Fruit fly (Drosophila melanogaster) whole organism, prepupa: ENCODE measurements around the gene CG14362.

ENCODE experiments used
- Blimp-1 ChIP-seq: fragments of 200-800 bp; sonication (Bioruptor generic); optimal IDR thresholded peaks from 3 replicates; lab custom pipeline; 2017; ENCODE audit warnings: missing biosample characterization, missing genetic modification characterization, mild to moderate bottlenecking, moderate library complexity, missing genetic modification reagents
- CG10631 ChIP-seq: fragments of 200-800 bp; sonication (Bioruptor generic); optimal IDR thresholded peaks from 2 replicates; lab custom pipeline; 2016; ENCODE audit warnings: missing biosample characterization, missing genetic modification characterization
- CG10669 ChIP-seq: fragments of 200-800 bp; sonication (Bioruptor generic); optimal IDR thresholded peaks from 3 replicates; lab custom pipeline; 2018; ENCODE audit warnings: missing biosample characterization, mild to moderate bottlenecking, missing genetic modification characterization, moderate library complexity
- CG11762 ChIP-seq: fragments of 200-800 bp; sonication (Bioruptor generic); optimal IDR thresholded peaks from 3 replicates; lab custom pipeline; 2016; ENCODE audit warnings: missing biosample characterization, missing genetic modification characterization; ENCODE audit not compliant: insufficient read depth
- CG11902 ChIP-seq: fragments of 200-800 bp; sonication (Bioruptor generic); optimal IDR thresholded peaks from 3 replicates; lab custom pipeline; 2016; ENCODE audit warnings: missing biosample characterization, missing genetic modification characterization
- CG15336 ChIP-seq: fragments of 200-800 bp; sonication (Bioruptor generic); IDR thresholded peaks from 2 replicates; pipeline ENCODE4 v1.3.6; 2022; ENCODE audit warnings: missing biosample characterization, missing genetic modification characterization
- CG1621 ChIP-seq: fragments of 200-800 bp; sonication (Bioruptor generic); optimal IDR thresholded peaks from 3 replicates; lab custom pipeline; 2018; ENCODE audit warnings: missing biosample characterization, mild to moderate bottlenecking, missing genetic modification characterization
- CG16779 ChIP-seq: fragments of 200-800 bp; sonication (Bioruptor generic); optimal IDR thresholded peaks from 3 replicates; lab custom pipeline; 2017; ENCODE audit warnings: missing biosample characterization, mild to moderate bottlenecking, missing genetic modification characterization
- CG3032 ChIP-seq: fragments of 200-800 bp; optimal IDR thresholded peaks from 2 replicates; lab custom pipeline; 2019; ENCODE audit warnings: missing biosample characterization, mild to moderate bottlenecking, missing genetic modification characterization, moderate library complexity
- CG31627 ChIP-seq: fragments of 200-800 bp; sonication (Bioruptor generic); optimal IDR thresholded peaks from 3 replicates; lab custom pipeline; 2016; ENCODE audit warnings: missing biosample characterization, missing genetic modification characterization
- CG34406 ChIP-seq: fragments of 200-800 bp; sonication (Bioruptor generic); optimal IDR thresholded peaks from 3 replicates; lab custom pipeline; 2016; ENCODE audit warnings: missing biosample characterization, missing genetic modification characterization
- CG3919 ChIP-seq: fragments of 200-800 bp; sonication (Bioruptor generic); optimal IDR thresholded peaks from 3 replicates; lab custom pipeline; 2016; ENCODE audit warnings: missing biosample characterization, missing genetic modification characterization
- CG4318 ChIP-seq: fragments of 200-800 bp; sonication (Bioruptor generic); optimal IDR thresholded peaks from 3 replicates; lab custom pipeline; 2017; ENCODE audit warnings: missing biosample characterization, mild to moderate bottlenecking, missing genetic modification characterization
- CG6163 ChIP-seq: fragments of 200-800 bp; sonication (Bioruptor generic); IDR thresholded peaks from 3 replicates; pipeline ENCODE4 v1.3.6; 2022; ENCODE audit warnings: missing biosample characterization, missing genetic modification characterization
- CG6276 ChIP-seq: fragments of 200-800 bp; sonication (Bioruptor generic); optimal IDR thresholded peaks from 2 replicates; lab custom pipeline; 2017; ENCODE audit warnings: missing biosample characterization, mild to moderate bottlenecking, missing genetic modification characterization
- CG6792 ChIP-seq: fragments of 200-800 bp; sonication (Bioruptor generic); optimal IDR thresholded peaks from 3 replicates; lab custom pipeline; 2016; ENCODE audit warnings: missing biosample characterization, missing genetic modification characterization
- CG6808 ChIP-seq: fragments of 200-800 bp; sonication (Bioruptor generic); optimal IDR thresholded peaks from 3 replicates; lab custom pipeline; 2017; ENCODE audit warnings: missing biosample characterization, missing genetic modification characterization, mild to moderate bottlenecking, moderate library complexity, missing genetic modification reagents
- CG6854 ChIP-seq: fragments of 200-800 bp; sonication (Bioruptor generic); optimal IDR thresholded peaks from 2 replicates; lab custom pipeline; 2017; ENCODE audit warnings: missing biosample characterization, mild to moderate bottlenecking, missing genetic modification characterization
- CG7368 ChIP-seq: fragments of 200-800 bp; sonication (Bioruptor generic); optimal IDR thresholded peaks from 3 replicates; lab custom pipeline; 2016; ENCODE audit warnings: missing biosample characterization, missing genetic modification characterization
- CG8119 ChIP-seq: fragments of 200-800 bp; sonication (Bioruptor generic); IDR thresholded peaks from 3 replicates; pipeline ENCODE4 v1.3.6; 2022; ENCODE audit warnings: missing biosample characterization, missing genetic modification characterization
- CG8319 ChIP-seq: fragments of 200-800 bp; sonication (Bioruptor generic); optimal IDR thresholded peaks from 3 replicates; lab custom pipeline; 2016; ENCODE audit warnings: missing biosample characterization, missing genetic modification characterization
- CG8632 ChIP-seq: fragments of 200-800 bp; sonication (Bioruptor generic); optimal IDR thresholded peaks from 3 replicates; lab custom pipeline; 2016; ENCODE audit warnings: missing biosample characterization, missing genetic modification characterization
- Eip75B ChIP-seq: fragments of 200-800 bp; sonication (Bioruptor generic); optimal IDR thresholded peaks from 3 replicates; lab custom pipeline; 2016; ENCODE audit warnings: missing biosample characterization, missing genetic modification characterization
- Eip78C ChIP-seq: fragments of 200-800 bp; sonication (Bioruptor generic); peaks from one replicate; lab custom pipeline; 2016; ENCODE audit warnings: missing biosample characterization, missing genetic modification characterization
- Eip93F ChIP-seq: fragments of 200-800 bp; sonication (Bioruptor generic); optimal IDR thresholded peaks from 2 replicates; lab custom pipeline; 2016; ENCODE audit warnings: missing biosample characterization, mild to moderate bottlenecking, missing genetic modification characterization
- Ets21C ChIP-seq: fragments of 200-800 bp; sonication (Bioruptor generic); optimal IDR thresholded peaks from 3 replicates; lab custom pipeline; 2016; ENCODE audit warnings: missing biosample characterization, missing genetic modification characterization
- Ets96B ChIP-seq: fragments of 200-800 bp; optimal IDR thresholded peaks from 2 replicates; lab custom pipeline; 2019; ENCODE audit warnings: missing biosample characterization, mild to moderate bottlenecking, missing genetic modification characterization, moderate library complexity
- Gug ChIP-seq: fragments of 200-800 bp; sonication (Bioruptor generic); IDR thresholded peaks from 2 replicates; pipeline ENCODE4 v1.3.6; 2022; ENCODE audit warnings: missing biosample characterization, missing genetic modification characterization
- Hr38 ChIP-seq: sonication (Bioruptor generic); optimal IDR thresholded peaks from 2 replicates; lab custom pipeline; 2016; ENCODE audit warnings: missing biosample characterization, missing genetic modification characterization
- Hr39 ChIP-seq: fragments of 200-800 bp; sonication (Bioruptor generic); optimal IDR thresholded peaks from 2 replicates; lab custom pipeline; 2016; ENCODE audit warnings: missing biosample characterization, missing genetic modification characterization
- Hr4 ChIP-seq: fragments of 200-800 bp; sonication (Bioruptor generic); optimal IDR thresholded peaks from 3 replicates; lab custom pipeline; 2016; ENCODE audit warnings: missing biosample characterization, missing genetic modification characterization
- Lpt ChIP-seq: fragments of 200-800 bp; sonication (Bioruptor generic); optimal IDR thresholded peaks from 3 replicates; lab custom pipeline; 2016; ENCODE audit warnings: missing biosample characterization, missing genetic modification characterization
- Met ChIP-seq: fragments of 200-800 bp; sonication (Bioruptor generic); optimal IDR thresholded peaks from 3 replicates; lab custom pipeline; 2016; ENCODE audit warnings: missing biosample characterization, missing genetic modification characterization
- OdsH ChIP-seq: fragments of 200-800 bp; sonication (Bioruptor generic); optimal IDR thresholded peaks from 3 replicates; lab custom pipeline; 2016; ENCODE audit warnings: missing biosample characterization, missing genetic modification characterization
- Smox ChIP-seq: fragments of 200-800 bp; sonication (Bioruptor generic); optimal IDR thresholded peaks from 3 replicates; lab custom pipeline; 2016; ENCODE audit warnings: missing biosample characterization, missing genetic modification characterization
- Sox102F ChIP-seq: fragments of 200-800 bp; sonication (Bioruptor generic); optimal IDR thresholded peaks from 2 replicates; lab custom pipeline; 2016; ENCODE audit warnings: missing biosample characterization, mild to moderate bottlenecking, missing genetic modification characterization
- Sox15 ChIP-seq: fragments of 200-800 bp; sonication (Bioruptor generic); optimal IDR thresholded peaks from 3 replicates; lab custom pipeline; 2016; ENCODE audit warnings: missing biosample characterization, missing genetic modification characterization
- achi ChIP-seq: fragments of 200-800 bp; sonication (Bioruptor generic); optimal IDR thresholded peaks from 3 replicates; lab custom pipeline; 2016; ENCODE audit warnings: missing biosample characterization, missing genetic modification characterization
- acj6 ChIP-seq: fragments of 200-800 bp; sonication (Bioruptor generic); optimal IDR thresholded peaks from 3 replicates; lab custom pipeline; 2016; ENCODE audit warnings: missing biosample characterization, missing genetic modification characterization
- cyc ChIP-seq: fragments of 200-800 bp; sonication (Bioruptor generic); optimal IDR thresholded peaks from 3 replicates; lab custom pipeline; 2016; ENCODE audit warnings: missing biosample characterization, missing genetic modification characterization
- dsx ChIP-seq: fragments of 200-800 bp; optimal IDR thresholded peaks from 3 replicates; lab custom pipeline; 2019; ENCODE audit warnings: missing biosample characterization, mild to moderate bottlenecking, missing genetic modification characterization, moderate library complexity; ENCODE audit not compliant: poor library complexity, severe bottlenecking
- eg ChIP-seq: fragments of 200-800 bp; sonication (Bioruptor generic); IDR thresholded peaks from 3 replicates; pipeline ENCODE4 v1.3.6; 2022; ENCODE audit warnings: missing biosample characterization, missing genetic modification characterization
- esn ChIP-seq: fragments of 200-800 bp; sonication (Bioruptor generic); optimal IDR thresholded peaks from 2 replicates; lab custom pipeline; 2016; ENCODE audit warnings: missing biosample characterization, mild to moderate bottlenecking, missing genetic modification characterization, moderate library complexity
- fd59A ChIP-seq: fragments of 200-800 bp; sonication (Bioruptor generic); optimal IDR thresholded peaks from 2 replicates; lab custom pipeline; 2017; ENCODE audit warnings: missing biosample characterization, mild to moderate bottlenecking, missing genetic modification characterization, missing genetic modification reagents
- fd85E ChIP-seq: fragments of 200-800 bp; sonication (Bioruptor generic); optimal IDR thresholded peaks from 3 replicates; lab custom pipeline; 2016; ENCODE audit warnings: missing biosample characterization, missing genetic modification characterization
- lz ChIP-seq: fragments of 200-800 bp; sonication (Bioruptor generic); optimal IDR thresholded peaks from 3 replicates; lab custom pipeline; 2016; ENCODE audit warnings: missing biosample characterization, missing genetic modification characterization
- pdm3 ChIP-seq: fragments of 200-800 bp; sonication (Bioruptor generic); optimal IDR thresholded peaks from 3 replicates; lab custom pipeline; 2016; ENCODE audit warnings: missing biosample characterization, missing genetic modification characterization
- salr ChIP-seq, 2 experiments: fragments of 200-800 bp; sonication (Bioruptor generic); optimal IDR thresholded peaks; 3 replicates each; lab custom pipeline; 2016 to 2018; ENCODE audit warnings: missing biosample characterization in 2 of 2, missing genetic modification characterization in 2 of 2, mild to moderate bottlenecking in 1 of 2
- spab ChIP-seq: fragments of 200-800 bp; sonication (Bioruptor generic); optimal IDR thresholded peaks from 2 replicates; lab custom pipeline; 2017; ENCODE audit warnings: missing biosample characterization, mild to moderate bottlenecking, missing genetic modification characterization, missing genetic modification reagents
- ss ChIP-seq, 2 experiments: fragments of 200-800 bp; sonication (Bioruptor generic); optimal IDR thresholded peaks; 2 replicates in 1 of 2; 3 replicates in 1 of 2; lab custom pipeline; 2017 to 2018; ENCODE audit warnings: mild to moderate bottlenecking in 2 of 2, missing biosample characterization in 2 of 2, missing genetic modification characterization in 2 of 2, moderate library complexity in 1 of 2
- svp ChIP-seq: fragments of 200-800 bp; sonication (Bioruptor generic); peaks from one replicate; lab custom pipeline; 2016; ENCODE audit warnings: missing biosample characterization, missing genetic modification characterization
- topi ChIP-seq: fragments of 200-800 bp; sonication (Bioruptor generic); optimal IDR thresholded peaks from 3 replicates; lab custom pipeline; 2016; ENCODE audit warnings: missing biosample characterization, missing genetic modification characterization

The CG14362 gene

dm6 chr3R:13807906-13808305 is 47.3 kb downstream of the CG14362 start:
- TF ChIP-seq ss (GFP tag; optimal IDR thresholded peaks at IDR 0.05; lab: Kevin White, UChicago) (peak in 1 of 2 experiments; percentile 44), CG6808 (peak; percentile 47), CG8319 (GFP tag; lab: Kevin White, UChicago) (peak; percentile 31), Gug (peak; percentile 44; the same call in 1 of the 2 replicates), CG10669 (GFP tag; lab: Kevin White, UChicago) (peak; percentile 14), acj6 (peak; percentile 51), lz (GFP tag; lab: Kevin White, UChicago) (peak; percentile 46), achi (GFP tag; lab: Kevin White, UChicago) (peak; percentile 70), dsx (GFP tag; lab: Kevin White, UChicago) (peak; percentile 18), Smox (GFP tag; lab: Kevin White, UChicago) (peak; percentile 38), CG3032 (peak; percentile 43), Hr39 (GFP tag; lab: Kevin White, UChicago) (peak; percentile 42), CG6276 (peak; percentile 73), Met (GFP tag; lab: Kevin White, UChicago) (peak; percentile 46), CG6854 (no peak), CG31627 (GFP tag; lab: Kevin White, UChicago) (peak; percentile 37), cyc (GFP tag; lab: Kevin White, UChicago) (peak; percentile 35), Eip75B (GFP tag; lab: Kevin White, UChicago) (peak; percentile 57), Hr4 (GFP tag; lab: Kevin White, UChicago) (peak; percentile 86), Sox15 (GFP tag; lab: Kevin White, UChicago) (peak; percentile 37), Lpt (GFP tag; lab: Kevin White, UChicago) (no peak), CG8632 (GFP tag; lab: Kevin White, UChicago) (peak; percentile 34), fd59A (peak; percentile 53), CG16779 (tag; lab: Kevin White, UChicago) (no peak), CG3919 (GFP tag; lab: Kevin White, UChicago) (peak; percentile 62), CG4318 (GFP tag; lab: Kevin White, UChicago) (peak; percentile 83), CG8119 (GFP tag; lab: Robert Waterston, UW) (no peak), CG11902 (GFP tag; lab: Kevin White, UChicago) (no peak), CG7368 (GFP tag; lab: Kevin White, UChicago) (peak; percentile 49), fd85E (no peak), Ets96B (peak; percentile 41), Hr38 (no peak), CG11762 (peak; percentile 8), Eip93F (GFP tag; lab: Kevin White, UChicago) (no peak), CG34406 (peak; percentile 50), pdm3 (GFP tag; lab: Kevin White, UChicago) (peak; percentile 68), CG1621 (tag; lab: Kevin White, UChicago) (no peak), CG10631 (GFP tag; lab: Kevin White, UChicago) (peak; percentile 74), topi (GFP tag; lab: Kevin White, UChicago) (peak; percentile 53), Sox102F (GFP tag; lab: Kevin White, UChicago) (peak; percentile 41), Ets21C (GFP tag; lab: Kevin White, UChicago) (no peak), svp (GFP tag; lab: Kevin White, UChicago) (peak; percentile 68), CG15336 (GFP tag; lab: Robert Waterston, UW) (peak; percentile 49; the same call in 1 of the 2 replicates), esn (GFP tag; lab: Kevin White, UChicago) (peak; percentile 62), Blimp-1 (GFP tag; lab: Kevin White, UChicago) (no peak), salr (GFP tag; optimal IDR thresholded peaks at IDR 0.05; lab: Kevin White, UChicago) (peak in 1 of 2 experiments; percentile 85), OdsH (GFP tag; lab: Kevin White, UChicago) (peak; percentile 63), eg (peak; percentile 41; the same call in 2 of the 3 replicates), CG6163 (GFP tag; lab: Robert Waterston, UW) (no peak), Eip78C (GFP tag; lab: Kevin White, UChicago) (peak; percentile 94), CG6792 (GFP tag; lab: Kevin White, UChicago) (peak; percentile 47), spab (peak; percentile 12)
